Fruit fly (Drosophila melanogaster): ENCODE results near the gene abs.

abs gene

dm6 chr3R:4236534-4236933, 3.7 kb downstream of the abs start:
- no peak for TF ChIP-seq CG17801 (GFP tag; optimal IDR thresholded peaks at IDR 0.05; ENCODE audit: partially characterized antibody)

- no peak for TF ChIP-seq CG17801 (GFP tag; optimal IDR thresholded peaks at IDR 0.05; ENCODE audit: partially characterized antibody)
Observed at dm6 chr3R:4241776-4242175, 8.9 kb downstream of the abs start.

- no peak for TF ChIP-seq CG17801 (GFP tag; optimal IDR thresholded peaks at IDR 0.05; ENCODE audit: partially characterized antibody)
Observed at dm6 chr3R:4242209-4242887, 9.5 kb downstream of the abs start, which contains the start of gene CG14642. Gene CG14642, minus strand, starts transcription at chr3R:4242717.

- TF ChIP-seq CG17801 (GFP tag; optimal IDR thresholded peaks at IDR 0.05; ENCODE audit: partially characterized antibody) = no peak
Observed at dm6 chr3R:4243096-4243940, 10.5 kb downstream of the abs start, which contains the start of gene CG34305. Gene CG34305, minus strand, starts transcription at chr3R:4243146.

dm6 chr3R:4246578-4247070, 13.8 kb downstream of the abs start, which contains the start of gene TwdlF:
Gene TwdlF, plus strand, starts transcription at chr3R:4247020.
- TF ChIP-seq CG17801 (GFP tag; optimal IDR thresholded peaks at IDR 0.05; ENCODE audit: partially characterized antibody) = no peak

dm6 chr3R:4249947-4250346, 17.1 kb downstream of the abs start:
- TF ChIP-seq CG17801 (GFP tag; optimal IDR thresholded peaks at IDR 0.05; ENCODE audit: partially characterized antibody) = no peak

dm6 chr3R:4251241-4251640, 18.4 kb downstream of the abs start, which contains the start of gene TwdlG:
Gene TwdlG, minus strand, starts transcription at chr3R:4251341.
- TF ChIP-seq CG17801 (GFP tag; optimal IDR thresholded peaks at IDR 0.05; ENCODE audit: partially characterized antibody) = no peak

dm6 chr3R:4252943-4253342, 20.1 kb downstream of the abs start, which contains the start of gene CG14644:
Gene CG14644, minus strand, starts transcription at chr3R:4253043.
- no peak for TF ChIP-seq CG17801 (GFP tag; optimal IDR thresholded peaks at IDR 0.05; ENCODE audit: partially characterized antibody)

- no peak for TF ChIP-seq CG17801 (GFP tag; optimal IDR thresholded peaks at IDR 0.05; ENCODE audit: partially characterized antibody)
Observed at dm6 chr3R:4254408-4254807, 21.6 kb downstream of the abs start, which contains the start of gene TwdlV. Gene TwdlV, plus strand, starts transcription at chr3R:4254708.

- TF ChIP-seq CG17801 (GFP tag; optimal IDR thresholded peaks at IDR 0.05; ENCODE audit: partially characterized antibody) = no peak
Observed at dm6 chr3R:4256672-4257071, 23.8 kb downstream of the abs start, which contains the start of gene Or82a. Gene Or82a, plus strand, starts transcription at chr3R:4256972.

- no peak for TF ChIP-seq CG17801 (GFP tag; optimal IDR thresholded peaks at IDR 0.05; ENCODE audit: partially characterized antibody)
Observed at dm6 chr3R:4266470-4266869, 33.6 kb downstream of the abs start, which contains the start of gene CG1092. Gene CG1092, plus strand, starts transcription at chr3R:4266770.

dm6 chr3R:4268339-4268738, 35.5 kb downstream of the abs start:
- TF ChIP-seq CG17801 (GFP tag; optimal IDR thresholded peaks at IDR 0.05; ENCODE audit: partially characterized antibody) = no peak

- no peak for TF ChIP-seq CG17801 (GFP tag; optimal IDR thresholded peaks at IDR 0.05; ENCODE audit: partially characterized antibody)
Observed at dm6 chr3R:4277828-4278227, 45.0 kb downstream of the abs start, which contains the start of gene flip. Gene flip, minus strand, starts transcription at chr3R:4277928.

- no peak for TF ChIP-seq CG17801 (GFP tag; optimal IDR thresholded peaks at IDR 0.05; ENCODE audit: partially characterized antibody)
Observed at dm6 chr3R:4280062-4280461, 47.2 kb downstream of the abs start, which contains the start of gene cpx. Gene cpx, plus strand, starts transcription at chr3R:4280221.

dm6 chr3R:4281119-4281861, 48.4 kb downstream of the abs start:
- no peak for TF ChIP-seq CG17801 (GFP tag; optimal IDR thresholded peaks at IDR 0.05; ENCODE audit: partially characterized antibody)

Measured in ovary, adult (tissue).